Fruit fly (Drosophila melanogaster) whole organism, embryonic: ENCODE results near the gene CG31141.

Experiments
- Ada2b ChIP-seq: fragments of 200-800 bp; sonication (Bioruptor generic); IDR thresholded peaks from 2 replicates; pipeline ENCODE4 v1.3.6; 2022; ENCODE audit warnings: missing biosample characterization, missing genetic modification characterization
- CG10274 ChIP-seq: fragments of 200-800 bp; sonication (Bioruptor generic); optimal IDR thresholded peaks from 3 replicates; lab custom pipeline; 2017; ENCODE audit warnings: missing biosample characterization, mild to moderate bottlenecking, missing genetic modification characterization
- CG11093 ChIP-seq: fragments of 200-800 bp; sonication (Bioruptor generic); IDR thresholded peaks from 3 replicates; pipeline ENCODE4 v1.3.6; 2022; ENCODE audit warnings: missing biosample characterization, missing genetic modification characterization
- CG11695 ChIP-seq: fragments of 200-800 bp; sonication (Bioruptor generic); IDR thresholded peaks from 3 replicates; pipeline ENCODE4 v1.3.6; 2022; ENCODE audit warnings: missing biosample characterization, missing genetic modification characterization
- CG13624 ChIP-seq: fragments of 200-800 bp; sonication (Bioruptor generic); optimal IDR thresholded peaks from 2 replicates; lab custom pipeline; 2016; ENCODE audit warnings: missing biosample characterization, missing genetic modification characterization
- CG1529 ChIP-seq: fragments of 200-800 bp; sonication (Bioruptor generic); optimal IDR thresholded peaks from 3 replicates; lab custom pipeline; 2018; ENCODE audit warnings: missing biosample characterization, missing genetic modification characterization
- CG15479 ChIP-seq: fragments of 200-800 bp; sonication (Bioruptor generic); optimal IDR thresholded peaks from 3 replicates; lab custom pipeline; 2019; ENCODE audit warnings: missing biosample characterization, mild to moderate bottlenecking, missing genetic modification characterization, moderate library complexity
- CG17359 ChIP-seq: fragments of 200-800 bp; sonication (Bioruptor generic); optimal IDR thresholded peaks from 3 replicates; lab custom pipeline; 2018; ENCODE audit warnings: missing biosample characterization, mild to moderate bottlenecking, missing genetic modification characterization, moderate library complexity
- CG17385 ChIP-seq: fragments of 200-800 bp; sonication (Bioruptor generic); optimal IDR thresholded peaks from 3 replicates; lab custom pipeline; 2018; ENCODE audit warnings: missing biosample characterization, mild to moderate bottlenecking, missing genetic modification characterization
- CG17612 ChIP-seq: fragments of 200-800 bp; sonication (Bioruptor generic); IDR thresholded peaks from 2 replicates; pipeline ENCODE4 v1.3.6; 2022; ENCODE audit warnings: missing biosample characterization, missing genetic modification characterization
- CG17802 ChIP-seq: fragments of 200-800 bp; sonication (Bioruptor generic); optimal IDR thresholded peaks from 2 replicates; lab custom pipeline; 2018; ENCODE audit warnings: missing biosample characterization, mild to moderate bottlenecking, missing genetic modification characterization, moderate library complexity
- CG17912 ChIP-seq: fragments of 200-800 bp; sonication (Bioruptor generic); optimal IDR thresholded peaks from 2 replicates; lab custom pipeline; 2018; ENCODE audit warnings: missing biosample characterization, mild to moderate bottlenecking, missing genetic modification characterization
- CG1792 ChIP-seq: fragments of 200-800 bp; sonication (Bioruptor generic); optimal IDR thresholded peaks from 2 replicates; lab custom pipeline; 2016; ENCODE audit warnings: missing biosample characterization, missing genetic modification characterization
- CG34224 ChIP-seq: fragments of 200-800 bp; sonication (Bioruptor generic); IDR thresholded peaks from 3 replicates; pipeline ENCODE4 v1.3.6; 2022; ENCODE audit warnings: missing biosample characterization, missing genetic modification characterization; ENCODE audit not compliant: partially characterized antibody
- CG3847 ChIP-seq: fragments of 200-800 bp; sonication (Bioruptor generic); IDR thresholded peaks from 2 replicates; pipeline ENCODE4 v1.3.6; 2022; ENCODE audit warnings: missing biosample characterization, missing genetic modification characterization
- CG4820 ChIP-seq: fragments of 200-800 bp; sonication (Bioruptor generic); optimal IDR thresholded peaks from 3 replicates; lab custom pipeline; 2016; ENCODE audit warnings: missing biosample characterization, missing genetic modification characterization
- CG4854 ChIP-seq: fragments of 200-800 bp; sonication (Bioruptor generic); optimal IDR thresholded peaks from 2 replicates; lab custom pipeline; 2016; ENCODE audit warnings: missing biosample characterization, missing genetic modification characterization, inconsistent platforms
- CG5245 ChIP-seq: fragments of 200-800 bp; sonication (Bioruptor generic); optimal IDR thresholded peaks from 3 replicates; lab custom pipeline; 2016; ENCODE audit warnings: missing biosample characterization, missing genetic modification characterization
- CG6272 ChIP-seq: fragments of 200-800 bp; sonication (Bioruptor generic); IDR thresholded peaks from 2 replicates; pipeline ENCODE4 v1.3.6; 2022; ENCODE audit warnings: missing biosample characterization, missing genetic modification characterization
- CG6683 ChIP-seq: fragments of 200-800 bp; sonication (Bioruptor generic); optimal IDR thresholded peaks from 2 replicates; lab custom pipeline; 2017; ENCODE audit warnings: missing biosample characterization, mild to moderate bottlenecking, missing genetic modification characterization, missing genetic modification reagents
- CG7745 ChIP-seq: fragments of 200-800 bp; sonication (Bioruptor generic); optimal IDR thresholded peaks from 2 replicates; lab custom pipeline; 2018; ENCODE audit warnings: missing biosample characterization, mild to moderate bottlenecking, missing genetic modification characterization, moderate library complexity
- CG8478 ChIP-seq: fragments of >200 bp; optimal IDR thresholded peaks from 2 replicates; lab custom pipeline; 2018
- CG8944 ChIP-seq: fragments of 200-800 bp; sonication (Bioruptor generic); optimal IDR thresholded peaks from 3 replicates; lab custom pipeline; 2016; ENCODE audit warnings: missing biosample characterization, missing genetic modification characterization
- CG9437 ChIP-seq: fragments of 200-800 bp; sonication (Bioruptor generic); optimal IDR thresholded peaks from 2 replicates; lab custom pipeline; 2018; ENCODE audit warnings: missing biosample characterization, mild to moderate bottlenecking, missing genetic modification characterization
- Dip3 ChIP-seq: fragments of 200-800 bp; sonication (Bioruptor generic); optimal IDR thresholded peaks from 3 replicates; lab custom pipeline; 2016; ENCODE audit warnings: missing biosample characterization, missing genetic modification characterization
- Ets65A ChIP-seq: fragments of 200-800 bp; sonication (Bioruptor generic); peaks from one replicate; lab custom pipeline; 2016; ENCODE audit warnings: missing biosample characterization, missing genetic modification characterization
- Fer3 ChIP-seq: fragments of 200-800 bp; sonication (Bioruptor generic); optimal IDR thresholded peaks from 2 replicates; lab custom pipeline; 2018; ENCODE audit warnings: missing biosample characterization, mild to moderate bottlenecking, missing genetic modification characterization, moderate library complexity
- HHEX ChIP-seq: fragments of 200-800 bp; sonication (Bioruptor generic); optimal IDR thresholded peaks from 3 replicates; lab custom pipeline; 2017; ENCODE audit warnings: missing biosample characterization, mild to moderate bottlenecking, missing genetic modification characterization, missing genetic modification reagents
- HLH54F ChIP-seq: fragments of 200-800 bp; sonication (Bioruptor generic); optimal IDR thresholded peaks from 3 replicates; lab custom pipeline; 2016; ENCODE audit warnings: missing biosample characterization, missing genetic modification characterization
- Lim3 ChIP-seq: fragments of 200-800 bp; sonication (Bioruptor generic); IDR thresholded peaks from 2 replicates; pipeline ENCODE4 v1.3.6; 2022; ENCODE audit warnings: missing biosample characterization, missing genetic modification characterization
- Mad ChIP-seq: fragments of 200-800 bp; sonication (Bioruptor generic); optimal IDR thresholded peaks from 2 replicates; lab custom pipeline; 2016; ENCODE audit warnings: missing biosample characterization, missing genetic modification characterization
- Nf-YC ChIP-seq: fragments of 200-800 bp; optimal IDR thresholded peaks from 3 replicates; lab custom pipeline; 2019; ENCODE audit warnings: missing biosample characterization, mild to moderate bottlenecking, missing genetic modification characterization, moderate library complexity
- Six4 ChIP-seq: fragments of 200-800 bp; sonication (Bioruptor generic); optimal IDR thresholded peaks from 2 replicates; lab custom pipeline; 2016; ENCODE audit warnings: missing biosample characterization, missing genetic modification characterization
- aop ChIP-seq: fragments of 200-800 bp; sonication (Bioruptor generic); IDR thresholded peaks from 2 replicates; pipeline ENCODE4 v1.3.6; 2022; ENCODE audit warnings: missing biosample characterization, missing genetic modification characterization
- ato ChIP-seq: fragments of 200-800 bp; sonication (Bioruptor generic); IDR thresholded peaks from 2 replicates; pipeline ENCODE4 v1.3.6; 2022; ENCODE audit warnings: missing biosample characterization, missing genetic modification characterization; ENCODE audit not compliant: partially characterized antibody
- ci ChIP-seq: fragments of 200-800 bp; sonication (Bioruptor generic); IDR thresholded peaks from 3 replicates; pipeline ENCODE4 v1.3.6; 2022; ENCODE audit warnings: missing biosample characterization, missing genetic modification characterization
- crp ChIP-seq, 2 experiments: fragments of 200-800 bp; sonication (Bioruptor generic); optimal IDR thresholded peaks; 2 replicates in 1 of 2; 3 replicates in 1 of 2; lab custom pipeline; 2017; ENCODE audit warnings: missing biosample characterization in 2 of 2, missing genetic modification characterization in 2 of 2, mild to moderate bottlenecking in 1 of 2, moderate library complexity in 1 of 2
- exex ChIP-seq: fragments of 200-800 bp; sonication (Bioruptor generic); optimal IDR thresholded peaks from 4 replicates; lab custom pipeline; 2018; ENCODE audit warnings: missing biosample characterization, mild to moderate bottlenecking, missing genetic modification characterization, moderate library complexity
- fd96Cb ChIP-seq: fragments of 200-800 bp; sonication (Bioruptor generic); optimal IDR thresholded peaks from 2 replicates; lab custom pipeline; 2018; ENCODE audit warnings: missing biosample characterization, mild to moderate bottlenecking, missing genetic modification characterization, moderate library complexity
- h ChIP-seq: fragments of >200 bp; optimal IDR thresholded peaks from 2 replicates; lab custom pipeline; 2017
- kni ChIP-seq: fragments of 200-800 bp; sonication (Bioruptor generic); optimal IDR thresholded peaks from 3 replicates; lab custom pipeline; 2017; ENCODE audit warnings: mild to moderate bottlenecking, missing biosample characterization, missing genetic modification reagents, missing genetic modification characterization
- lab ChIP-seq: fragments of 200-800 bp; sonication (Bioruptor generic); optimal IDR thresholded peaks from 3 replicates; lab custom pipeline; 2017; ENCODE audit warnings: missing biosample characterization, missing genetic modification characterization, mild to moderate bottlenecking, moderate library complexity, missing genetic modification reagents
- lola ChIP-seq, 3 experiments: fragments of >200 bp in 2 of 3; fragments of 200-800 bp in 1 of 3; sonication (Bioruptor generic) in 1 of 3; optimal IDR thresholded peaks; 2 replicates each; lab custom pipeline; 2017 to 2019; ENCODE audit warnings: missing biosample characterization in 3 of 3, missing genetic modification characterization in 3 of 3, mild to moderate bottlenecking in 1 of 3, moderate library complexity in 1 of 3
- nom ChIP-seq: fragments of 200-800 bp; sonication (Bioruptor generic); optimal IDR thresholded peaks from 2 replicates; lab custom pipeline; 2017; ENCODE audit warnings: missing biosample characterization, missing genetic modification characterization, mild to moderate bottlenecking, moderate library complexity, missing genetic modification reagents
- pita ChIP-seq: fragments of 200-800 bp; sonication (Bioruptor generic); optimal IDR thresholded peaks from 2 replicates; lab custom pipeline; 2017; ENCODE audit warnings: missing biosample characterization, mild to moderate bottlenecking, missing genetic modification characterization
- so ChIP-seq: fragments of 200-800 bp; sonication (Bioruptor generic); IDR thresholded peaks from 3 replicates; pipeline ENCODE4 v1.3.6; 2022; ENCODE audit warnings: missing biosample characterization, missing genetic modification characterization
- tap ChIP-seq: fragments of 200-800 bp; optimal IDR thresholded peaks from 3 replicates; lab custom pipeline; 2019; ENCODE audit warnings: missing biosample characterization, mild to moderate bottlenecking, missing genetic modification characterization, moderate library complexity
- yki ChIP-seq: fragments of >200 bp; optimal IDR thresholded peaks from 3 replicates; lab custom pipeline; 2018
- zen ChIP-seq: fragments of 200-800 bp; sonication (Bioruptor generic); optimal IDR thresholded peaks from 3 replicates; lab custom pipeline; 2018; ENCODE audit warnings: missing biosample characterization, mild to moderate bottlenecking, missing genetic modification characterization, moderate library complexity
- zf30C ChIP-seq: fragments of 200-800 bp; sonication (Bioruptor generic); optimal IDR thresholded peaks from 3 replicates; lab custom pipeline; 2018; ENCODE audit warnings: missing biosample characterization, mild to moderate bottlenecking, missing genetic modification characterization

Gene CG31141

DNA sequence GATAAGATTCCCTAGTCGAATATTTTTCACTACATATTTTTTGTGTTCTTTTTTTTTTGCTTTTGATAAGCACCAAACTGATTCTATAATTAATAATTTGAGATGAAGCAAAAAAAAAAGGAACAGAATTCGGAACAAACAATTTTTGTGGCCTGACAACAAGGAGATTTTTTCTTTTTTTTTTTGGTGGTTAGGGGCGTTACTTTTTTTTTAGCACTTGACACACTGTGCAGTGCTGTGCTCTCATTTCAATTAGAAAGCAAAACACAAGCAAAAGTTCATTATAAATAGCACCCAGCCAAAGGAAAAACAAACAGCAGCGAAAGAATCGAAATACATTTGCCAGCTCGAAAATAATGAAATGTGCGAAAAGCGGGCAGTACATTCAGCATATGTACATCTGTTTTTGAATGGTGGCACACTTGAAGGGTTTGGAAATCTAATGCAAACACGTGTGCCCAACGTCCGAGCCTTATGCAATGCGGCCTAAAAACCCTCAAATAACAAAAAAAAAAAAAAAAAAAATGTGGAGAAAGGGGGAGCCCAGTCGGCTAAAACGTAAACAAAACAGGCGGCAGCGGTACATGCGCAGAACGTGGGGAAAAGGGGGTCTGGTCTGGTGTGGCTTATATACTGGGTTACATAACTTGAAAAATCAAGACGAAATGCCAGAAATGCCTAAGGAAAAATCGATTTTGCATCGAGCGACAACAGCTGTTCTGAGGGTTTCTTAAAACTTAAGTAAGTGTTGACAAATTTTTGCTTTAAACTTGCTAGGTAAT lies 18.7 kb downstream of the CG31141 start (continued):
- TF ChIP-seq CG11093 (no peak), CG8478 (lab: Kevin White, UChicago) (no peak), pita (GFP tag; lab: Kevin White, UChicago) (no peak), lola (GFP tag; optimal IDR thresholded peaks at IDR 0.05; lab: Kevin White, UChicago) (no peak), CG7745 (tag; lab: Kevin White, UChicago) (no peak), CG4820 (GFP tag; lab: Kevin White, UChicago) (peak; percentile 22), CG9437 (GFP tag; lab: Kevin White, UChicago) (peak; percentile 17), CG17612 (no peak), HLH54F (GFP tag; lab: Kevin White, UChicago) (no peak), CG10274 (GFP tag; lab: Kevin White, UChicago) (no peak), CG17359 (tag; lab: Kevin White, UChicago) (peak; percentile 43), crp (GFP tag; optimal IDR thresholded peaks at IDR 0.05; lab: Kevin White, UChicago) (no peak), CG17385 (GFP tag; lab: Kevin White, UChicago) (peak; percentile 49), Nf-YC (tag; lab: Kevin White, UChicago) (no peak), CG6683 (GFP tag; lab: Kevin White, UChicago) (no peak), ci (peak; percentile 69; the same call in 2 of the 3 replicates), Ets65A (GFP tag; lab: Kevin White, UChicago) (no peak), CG34224 (no peak), exex (tag; lab: Kevin White, UChicago) (peak; percentile 7), CG1792 (GFP tag; lab: Kevin White, UChicago) (no peak), CG13624 (peak; percentile 11), zen (no peak), fd96Cb (tag; lab: Kevin White, UChicago) (peak; percentile 8), ato (GFP tag; lab: Robert Waterston, UW) (no peak), CG17912 (GFP tag; lab: Kevin White, UChicago) (no peak), Mad (GFP tag; lab: Kevin White, UChicago) (peak; percentile 7), Lim3 (GFP tag; lab: Robert Waterston, UW) (no peak), so (no peak), kni (GFP tag; lab: Kevin White, UChicago) (no peak), CG15479 (GFP tag; lab: Kevin White, UChicago) (no peak), CG11695 (GFP tag; lab: Robert Waterston, UW) (peak; percentile 37; the same call in 1 of the 3 replicates), yki (lab: Kevin White, UChicago) (no peak), zf30C (GFP tag; lab: Kevin White, UChicago) (no peak), CG17802 (tag; lab: Kevin White, UChicago) (no peak), Fer3 (tag; lab: Kevin White, UChicago) (peak; percentile 30), Six4 (no peak), Dip3 (GFP tag; lab: Kevin White, UChicago) (peak; percentile 41), CG5245 (GFP tag; lab: Kevin White, UChicago) (no peak), CG1529 (no peak), CG8944 (peak; percentile 4), h (lab: Kevin White, UChicago) (no peak), HHEX (peak; percentile 35), CG3847 (GFP tag; lab: Robert Waterston, UW) (peak; percentile 32; the same call in 1 of the 2 replicates), nom (GFP tag; lab: Kevin White, UChicago) (no peak), lab (GFP tag; lab: Kevin White, UChicago) (peak; percentile 54), CG4854 (GFP tag; lab: Kevin White, UChicago) (no peak), tap (tag; lab: Kevin White, UChicago) (no peak), CG6272 (GFP tag; lab: Robert Waterston, UW) (no peak), aop (GFP tag; lab: Robert Waterston, UW) (no peak; the same call in 1 of the 2 replicates), Ada2b (GFP tag; lab: Robert Waterston, UW) (peak; percentile 67)
